Fruit fly (Drosophila melanogaster) whole organism, embryonic: ENCODE data around the gene CG15263.

ENCODE experiments used
- Xbp1 ChIP-seq: fragments of 200-800 bp; sonication (Bioruptor generic); optimal IDR thresholded peaks from 3 replicates; lab custom pipeline; 2016; ENCODE audit warnings: missing biosample characterization, mild to moderate bottlenecking, missing genetic modification characterization
- tgo ChIP-seq: fragments of 200-800 bp; sonication (Bioruptor generic); IDR thresholded peaks from 3 replicates; pipeline ENCODE4 v1.3.6; 2022; ENCODE audit warnings: missing biosample characterization, missing genetic modification characterization

- TF ChIP-seq Xbp1 (GFP tag; lab: Kevin White, UChicago) (no peak), tgo (no peak)
These were observed 39.5 kb downstream of the CG15263 start for dm6 chr2L:15324103-15324840.
